Fruit fly (Drosophila melanogaster): ENCODE data around the gene elg1.

Gene elg1

DNA sequence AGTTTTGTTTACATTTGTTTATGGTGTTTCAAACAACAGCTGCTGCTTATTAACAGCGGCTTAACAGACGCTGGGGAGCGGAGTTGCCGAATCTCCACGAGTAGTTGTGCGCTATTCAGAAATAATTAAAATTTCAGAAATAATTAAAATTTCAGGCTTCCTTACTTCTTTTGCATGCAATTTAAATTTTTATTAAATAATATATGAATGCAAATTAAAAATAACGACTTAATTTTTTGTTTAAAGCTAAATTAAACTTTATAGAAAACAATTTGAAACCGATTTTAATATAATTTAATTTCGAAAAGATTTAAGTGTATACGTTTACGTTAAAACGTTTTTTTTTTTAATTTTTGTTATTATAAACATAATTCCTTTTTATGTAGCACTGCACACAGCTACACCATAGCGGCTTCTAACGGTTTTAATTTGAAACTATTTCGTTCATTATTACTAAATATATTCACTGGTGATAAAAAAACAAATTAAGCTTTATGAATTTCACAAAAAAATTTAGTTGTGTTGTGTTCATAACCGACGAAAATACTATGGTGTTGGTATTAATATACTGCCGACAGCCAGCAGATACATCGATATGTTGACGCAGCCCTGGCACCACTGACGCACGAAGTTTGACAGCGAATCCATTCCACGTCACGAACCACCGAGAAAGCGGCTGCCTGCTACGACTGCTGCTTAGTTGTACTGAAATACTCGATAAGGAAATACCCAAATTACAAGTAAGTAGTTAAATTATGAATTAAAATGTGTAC, 2.7 kb upstream of the elg1 start, which contains the start of gene SsRbeta (continued):
- TF ChIP-seq lola (GFP tag; optimal IDR thresholded peaks at IDR 0.05) (peak in 1 of 3 experiments; percentile 32), CG6683 (GFP tag; optimal IDR thresholded peaks at IDR 0.05) (no peak), inv (GFP tag; IDR thresholded peaks at IDR 0.05; ENCODE audit: partially characterized antibody) (peak; percentile 64; the same call in 1 of the 2 replicates), onecut (GFP tag; IDR thresholded peaks at IDR 0.05) (no peak; the same call in 1 of the 2 replicates), Awh (GFP tag; IDR thresholded peaks at IDR 0.05) (peak; percentile 76), Dek (tag; optimal IDR thresholded peaks at IDR 0.05) (no peak), CG18476 (GFP tag; optimal IDR thresholded peaks at IDR 0.05) (no peak), HLH4C (GFP tag; IDR thresholded peaks at IDR 0.05; ENCODE audit: partially characterized antibody) (peak; percentile 52; the same call in 2 of the 3 replicates), CG17186 (GFP tag; optimal IDR thresholded peaks at IDR 0.05) (peak; percentile 49), p53 (GFP tag; optimal IDR thresholded peaks at IDR 0.05) (no peak), esg (GFP tag; conservative IDR thresholded peaks at IDR 0.05) (peak; percentile 41), lov (optimal IDR thresholded peaks at IDR 0.05) (no peak), lov (GFP tag; IDR thresholded peaks at IDR 0.05) (0 out of 3 replicates have a peak, but pooled peaks have one; percentile 4), E2f2 (GFP tag; IDR thresholded peaks at IDR 0.05) (peak; percentile 43; the same call in 1 of the 2 replicates), CG8290 (GFP tag; optimal IDR thresholded peaks at IDR 0.05) (no peak), CG8290 (tag; optimal IDR thresholded peaks at IDR 0.05) (peak in 1 of 2 experiments; percentile 82), CG12104 (GFP tag; optimal IDR thresholded peaks at IDR 0.05) (peak; percentile 45), Sox102F (GFP tag; optimal IDR thresholded peaks at IDR 0.05) (peak; percentile 51), ttk (GFP tag; IDR thresholded peaks at IDR 0.05) (peak; percentile 50), sna (GFP tag; IDR thresholded peaks at IDR 0.05; ENCODE audit: partially characterized antibody) (peak; percentile 51), CG14965 (GFP tag; optimal IDR thresholded peaks at IDR 0.05; ENCODE audit: borderline replicate concordance) (no peak), gsb (GFP tag; IDR thresholded peaks at IDR 0.05) (no peak; the same call in 1 of the 2 replicates), CG12236 (GFP tag; optimal IDR thresholded peaks at IDR 0.05) (no peak), CG11504 (tag; optimal IDR thresholded peaks at IDR 0.05) (peak; percentile 43), Hr3 (GFP tag; optimal IDR thresholded peaks at IDR 0.05) (no peak), CG8924 (tag; optimal IDR thresholded peaks at IDR 0.05) (peak; percentile 5), Atf3 (GFP tag; optimal IDR thresholded peaks at IDR 0.05) (peak; percentile 2), CG10543 (GFP tag; optimal IDR thresholded peaks at IDR 0.05) (peak; percentile 54), dmrt99B (tag; optimal IDR thresholded peaks at IDR 0.05) (peak; percentile 13), Trl (optimal IDR thresholded peaks at IDR 0.05) (no peak), Trl (GFP tag; optimal IDR thresholded peaks at IDR 0.05) (no peak), aop (GFP tag; IDR thresholded peaks at IDR 0.05) (0 out of 2 replicates have a peak, but pooled peaks have one; percentile 4), CG7928 (GFP tag; optimal IDR thresholded peaks at IDR 0.05) (peak; percentile 95), fu2 (GFP tag; optimal IDR thresholded peaks at IDR 0.05) (no peak), Hey (tag; optimal IDR thresholded peaks at IDR 0.05) (no peak), CG1603 (tag; optimal IDR thresholded peaks at IDR 0.05) (peak; percentile 77), Asciz (GFP tag; optimal IDR thresholded peaks at IDR 0.05) (peak; percentile 43), Eip74EF (GFP tag; optimal IDR thresholded peaks at IDR 0.05) (no peak), HmgD (GFP tag; optimal IDR thresholded peaks at IDR 0.05) (no peak), tio (GFP tag; optimal IDR thresholded peaks at IDR 0.05) (peak; percentile 33), CG3065 (GFP tag; optimal IDR thresholded peaks at IDR 0.05) (no peak), CG17612 (GFP tag; IDR thresholded peaks at IDR 0.05) (peak; percentile 37; the same call in 1 of the 2 replicates), wdn (GFP tag; IDR thresholded peaks at IDR 0.05) (0 out of 2 replicates have a peak, but pooled peaks have one; percentile 48), CG42726 (GFP tag; IDR thresholded peaks at IDR 0.05; ENCODE audit: partially characterized antibody) (peak; percentile 78; the same call in 1 of the 2 replicates), MBD-R2 (GFP tag; IDR thresholded peaks at IDR 0.05) (peak; percentile 53), CG7786 (GFP tag; optimal IDR thresholded peaks at IDR 0.05) (no peak), CG12219 (GFP tag; optimal IDR thresholded peaks at IDR 0.05) (no peak), CG3995 (GFP tag; optimal IDR thresholded peaks at IDR 0.05) (no peak), CG2116 (GFP tag; optimal IDR thresholded peaks at IDR 0.05) (peak; percentile 56)
